Fruit fly (Drosophila melanogaster) S2 (cell line): ENCODE data around the gene Patsas.

Experiments used
- CG8478 ChIP-seq: fragments of >200 bp; optimal IDR thresholded peaks from 2 replicates; lab custom pipeline; 2018
- CTCF ChIP-seq, 2 experiments: fragments of >200 bp; optimal IDR thresholded peaks; 2 replicates each; lab custom pipeline; 2018

dm6 chr2L:12114159-12114558 is 11.1 kb upstream of the Patsas start, which contains the start of gene CG17211:
- no peak for TF ChIP-seq CG8478 (lab: Kevin White, UChicago)
- no peak for TF ChIP-seq CTCF (optimal IDR thresholded peaks at IDR 0.05; lab: Kevin White, UChicago)
